Worm (Caenorhabditis elegans): ENCODE measurements around the gene Y73F8A.27.
"Not testable (repeated sequence)": the region's sequence is repeated elsewhere in the genome, so short reads cannot be mapped to it uniquely, and the experiment has no call there.

Gene Y73F8A.27

ce11 chrIV:15473588-15474271 is 1.1 kb downstream of the Y73F8A.27 start, which contains the start of gene Y73F8A.26:
Gene Y73F8A.26, plus strand, starts transcription at chrIV:15473660.
- no peak for TF ChIP-seq elt-3 (tag; optimal IDR thresholded peaks at IDR 0.05)

- TF ChIP-seq unc-62 (GFP tag; optimal IDR thresholded peaks at IDR 0.05) = no peak
- no peak for TF ChIP-seq egl-5 (tag; optimal IDR thresholded peaks at IDR 0.05)
- peak; percentile 18 for TF ChIP-seq ceh-28 (tag; optimal IDR thresholded peaks at IDR 0.05)
- no peak for TF ChIP-seq elt-1 (tag; optimal IDR thresholded peaks at IDR 0.05)
- no peak for TF ChIP-seq nhr-67 (tag; optimal IDR thresholded peaks at IDR 0.05)
Observed at ce11 chrIV:15475829-15476228, 3.2 kb downstream of the Y73F8A.27 start.

- TF ChIP-seq ceh-16 (tag; optimal IDR thresholded peaks at IDR 0.05) (no peak), lin-39 (tag; optimal IDR thresholded peaks at IDR 0.05) (peak; percentile 4), mdl-1 (tag; optimal IDR thresholded peaks at IDR 0.05) (no peak), nhr-11 (tag; optimal IDR thresholded peaks at IDR 0.05) (no peak), zag-1 (tag; optimal IDR thresholded peaks at IDR 0.05) (no peak), lsy-12 (tag; optimal IDR thresholded peaks at IDR 0.05) (peak; percentile 2), pha-4 (tag; optimal IDR thresholded peaks at IDR 0.05) (peak; percentile 26), egl-5 (tag; optimal IDR thresholded peaks at IDR 0.05) (no peak), ceh-28 (tag; optimal IDR thresholded peaks at IDR 0.05) (no peak), unc-62 (GFP tag; optimal IDR thresholded peaks at IDR 0.05) (no peak), elt-2 (tag; optimal IDR thresholded peaks at IDR 0.05) (peak; percentile 27), nhr-43 (tag; optimal IDR thresholded peaks at IDR 0.05; ENCODE audit: poor library complexity, severe bottlenecking) (no peak), eor-1 (tag; optimal IDR thresholded peaks at IDR 0.05) (no peak)
Observed at ce11 chrIV:15476369-15476768, 3.8 kb downstream of the Y73F8A.27 start.

- TF ChIP-seq ztf-4 (tag; optimal IDR thresholded peaks at IDR 0.05) (no peak), mdl-1 (tag; optimal IDR thresholded peaks at IDR 0.05) (no peak), nhr-43 (tag; optimal IDR thresholded peaks at IDR 0.05; ENCODE audit: poor library complexity, severe bottlenecking) (no peak), ceh-82 (tag; optimal IDR thresholded peaks at IDR 0.05) (no peak), ceh-16 (tag; optimal IDR thresholded peaks at IDR 0.05) (no peak), aly-2 (tag; optimal IDR thresholded peaks at IDR 0.05) (no peak), fkh-10 (GFP tag; optimal IDR thresholded peaks at IDR 0.05) (no peak)
Observed at ce11 chrIV:15497263-15497662, 24.7 kb downstream of the Y73F8A.27 start, which contains the start of gene acr-24. Gene acr-24, plus strand, starts transcription at chrIV:15497563.

- not testable (repeated sequence) for TF ChIP-seq nhr-12, ceh-28, egl-5 (tag; optimal IDR thresholded peaks at IDR 0.05)
Observed at ce11 chrIV:15521342-15521741, 48.7 kb downstream of the Y73F8A.27 start, which contains the start of gene Y73F8A.32. Gene Y73F8A.32, minus strand, starts transcription at chrIV:15521442.

All from whole organism, L3 larva.